Worm (Caenorhabditis elegans) whole organism, late embryonic: ENCODE results near the gene Y50D4B.2.

Experiments used
- ama-1 ChIP-seq: fragments of 150-350 bp; optimal IDR thresholded peaks from 2 replicates; lab custom pipeline; 2014
- sdc-2 ChIP-seq: sonication (generic microtip); optimal IDR thresholded peaks from 2 replicates; lab custom pipeline; 2016; ENCODE audit warnings: missing genotype, missing genetic modification characterization, missing compliant biosample characterization
- ztf-16 ChIP-seq: sonication (generic microtip); optimal IDR thresholded peaks from 2 replicates; lab custom pipeline; 2017; ENCODE audit warnings: missing genetic modification characterization, missing compliant biosample characterization

- TF ChIP-seq sdc-2 (tag; lab: Kevin White, UChicago) (no peak), ama-1 (lab: Kevin White, UChicago) (no peak), ztf-16 (tag; lab: Kevin White, UChicago) (no peak)
These were observed 40.0 kb upstream of the Y50D4B.2 start for ce11 chrV:1060219-1060863.
